Worm (Caenorhabditis elegans) whole organism, L3 larva: ENCODE data around the gene B0507.7.
A peak's percentile ranks its signal among the peaks of the same experiment; 100 is the strongest.

ENCODE experiments used
- ZK546.5 ChIP-seq: sonication (generic microtip); optimal IDR thresholded peaks from 2 replicates; lab custom pipeline; 2017; ENCODE audit warnings: missing biosample characterization, missing genetic modification characterization
- aly-2 ChIP-seq: fragments of 150-350 bp; optimal IDR thresholded peaks from 2 replicates; lab custom pipeline; 2014; ENCODE audit warnings: missing biosample characterization, missing genetic modification characterization
- ceh-16 ChIP-seq: sonication (generic microtip); optimal IDR thresholded peaks from 2 replicates; lab custom pipeline; 2017; ENCODE audit warnings: missing biosample characterization, missing genetic modification characterization
- daf-12 ChIP-seq: fragments of 150-350 bp; optimal IDR thresholded peaks from 2 replicates; lab custom pipeline; 2014; ENCODE audit warnings: missing biosample characterization, missing genetic modification reagents, missing genetic modification characterization
- egl-5 ChIP-seq: fragments of 150-350 bp; optimal IDR thresholded peaks from 2 replicates; lab custom pipeline; 2017; ENCODE audit warnings: missing biosample characterization, missing genetic modification reagents, missing genetic modification characterization, inconsistent platforms
- elt-1 ChIP-seq: fragments of 150-350 bp; optimal IDR thresholded peaks from 2 replicates; lab custom pipeline; 2014; ENCODE audit warnings: missing biosample characterization, missing genetic modification characterization
- elt-2 ChIP-seq: sonication (generic microtip); optimal IDR thresholded peaks from 2 replicates; lab custom pipeline; 2016; ENCODE audit warnings: missing genetic modification reagents, mild to moderate bottlenecking, missing genetic modification characterization, missing compliant biosample characterization
- fkh-10 ChIP-seq: sonication (generic microtip); optimal IDR thresholded peaks from 2 replicates; lab custom pipeline; 2017; ENCODE audit warnings: missing biosample characterization, missing genetic modification reagents, missing genetic modification characterization
- fkh-2 ChIP-seq: fragments of 150-350 bp; optimal IDR thresholded peaks from 2 replicates; lab custom pipeline; 2014; ENCODE audit warnings: missing biosample characterization, missing genetic modification reagents, missing genetic modification characterization
- hmg-11 ChIP-seq: sonication (generic microtip); optimal IDR thresholded peaks from 2 replicates; lab custom pipeline; 2016; ENCODE audit warnings: missing genetic modification characterization, missing compliant biosample characterization
- lin-39 ChIP-seq: fragments of 150-350 bp; optimal IDR thresholded peaks from 2 replicates; lab custom pipeline; 2018; ENCODE audit warnings: missing biosample characterization, missing genetic modification reagents, missing genetic modification characterization
- lsy-12 ChIP-seq: sonication (generic microtip); optimal IDR thresholded peaks from 2 replicates; lab custom pipeline; 2016; ENCODE audit warnings: mild to moderate bottlenecking, missing genetic modification characterization, missing compliant biosample characterization
- nfya-1 ChIP-seq: sonication (generic microtip); optimal IDR thresholded peaks from 2 replicates; lab custom pipeline; 2017; ENCODE audit warnings: missing genetic modification characterization, mild to moderate bottlenecking, missing compliant biosample characterization, antibody characterized with exemption, moderate library complexity; ENCODE audit not compliant: insufficient read depth
- nhr-11 ChIP-seq: fragments of 150-350 bp; optimal IDR thresholded peaks from 2 replicates; lab custom pipeline; 2014; ENCODE audit warnings: missing biosample characterization, missing genetic modification characterization
- nhr-12 ChIP-seq: fragments of 150-350 bp; optimal IDR thresholded peaks from 2 replicates; lab custom pipeline; 2014; ENCODE audit warnings: missing biosample characterization, missing genetic modification characterization
- nhr-23 ChIP-seq: fragments of 150-350 bp; optimal IDR thresholded peaks from 2 replicates; lab custom pipeline; 2014; ENCODE audit warnings: missing biosample characterization, missing genetic modification reagents, missing genetic modification characterization
- nhr-237 ChIP-seq: fragments of 150-350 bp; optimal IDR thresholded peaks from 2 replicates; lab custom pipeline; 2014; ENCODE audit warnings: missing biosample characterization, missing genetic modification characterization
- nhr-25 ChIP-seq: sonication (generic microtip); optimal IDR thresholded peaks from 2 replicates; lab custom pipeline; 2017; ENCODE audit warnings: missing biosample characterization, missing genetic modification characterization
- nhr-43 ChIP-seq: sonication (generic microtip); optimal IDR thresholded peaks from 2 replicates; lab custom pipeline; 2016; ENCODE audit warnings: mild to moderate bottlenecking, missing genetic modification characterization, missing compliant biosample characterization; ENCODE audit not compliant: poor library complexity, severe bottlenecking
- nhr-67 ChIP-seq: fragments of 150-350 bp; optimal IDR thresholded peaks from 2 replicates; lab custom pipeline; 2014; ENCODE audit warnings: missing biosample characterization, missing genetic modification characterization
- nhr-77 ChIP-seq: fragments of 150-350 bp; optimal IDR thresholded peaks from 2 replicates; lab custom pipeline; 2014; ENCODE audit warnings: missing biosample characterization, missing genetic modification characterization
- pha-4 ChIP-seq: fragments of 150-350 bp; optimal IDR thresholded peaks from 2 replicates; lab custom pipeline; 2014; ENCODE audit warnings: missing biosample characterization, missing genetic modification reagents, missing genetic modification characterization
- pqm-1 ChIP-seq: fragments of 150-350 bp; optimal IDR thresholded peaks from 2 replicates; lab custom pipeline; 2017; ENCODE audit warnings: missing biosample characterization, missing genetic modification characterization, inconsistent platforms
- skn-1 ChIP-seq: fragments of 150-350 bp; optimal IDR thresholded peaks from 2 replicates; lab custom pipeline; 2014; ENCODE audit warnings: missing biosample characterization, missing genetic modification characterization
- tbx-2 ChIP-seq: sonication (generic microtip); optimal IDR thresholded peaks from 2 replicates; lab custom pipeline; 2016; ENCODE audit warnings: mild to moderate bottlenecking, missing genetic modification characterization, missing compliant biosample characterization
- unc-62 ChIP-seq: fragments of 150-350 bp; sonication (generic microtip); optimal IDR thresholded peaks from 4 replicates; lab custom pipeline; 2014; ENCODE audit warnings: missing biosample characterization, missing genetic modification reagents, missing genetic modification characterization
- ztf-11 ChIP-seq: fragments of 150-350 bp; optimal IDR thresholded peaks from 2 replicates; lab custom pipeline; 2014; ENCODE audit warnings: missing biosample characterization, missing genetic modification characterization
- ztf-4 ChIP-seq: fragments of 150-350 bp; optimal IDR thresholded peaks from 2 replicates; lab custom pipeline; 2014; ENCODE audit warnings: missing biosample characterization, missing genetic modification characterization

Gene B0507.7

DNA sequence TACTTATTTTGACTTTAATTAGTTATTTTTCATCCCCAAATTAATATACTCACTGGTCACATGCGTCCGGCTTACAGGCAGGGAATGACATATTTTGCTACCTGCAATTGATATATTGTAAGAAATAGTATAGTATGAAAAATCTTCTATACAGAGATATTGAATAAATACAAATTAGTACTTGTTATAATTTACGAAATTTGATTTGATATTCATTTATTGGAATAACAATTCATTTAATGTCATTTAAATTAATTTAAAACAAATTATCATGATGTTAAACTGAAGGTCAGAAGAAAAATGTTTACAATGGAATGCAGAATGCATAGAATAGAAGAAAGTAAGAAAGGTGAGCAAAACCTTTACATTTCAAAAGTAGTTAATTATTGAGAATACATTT is at the start of gene B0507.7:
TSS of gene B0507.7 (minus strand) at position 101 of the 400 bp plus-strand sequence.
- no peak for TF ChIP-seq nhr-77 (tag; lab: Kevin White, UChicago)
- TF ChIP-seq nhr-237 (tag; lab: Kevin White, UChicago) = no peak
- TF ChIP-seq tbx-2 (tag; lab: Kevin White, UChicago) = no peak
- TF ChIP-seq nfya-1 (tag; lab: Kevin White, UChicago) = no peak
- no peak for TF ChIP-seq nhr-23 (tag; lab: Kevin White, UChicago)
- TF ChIP-seq, all 47 proteins: peak for 0

DNA sequence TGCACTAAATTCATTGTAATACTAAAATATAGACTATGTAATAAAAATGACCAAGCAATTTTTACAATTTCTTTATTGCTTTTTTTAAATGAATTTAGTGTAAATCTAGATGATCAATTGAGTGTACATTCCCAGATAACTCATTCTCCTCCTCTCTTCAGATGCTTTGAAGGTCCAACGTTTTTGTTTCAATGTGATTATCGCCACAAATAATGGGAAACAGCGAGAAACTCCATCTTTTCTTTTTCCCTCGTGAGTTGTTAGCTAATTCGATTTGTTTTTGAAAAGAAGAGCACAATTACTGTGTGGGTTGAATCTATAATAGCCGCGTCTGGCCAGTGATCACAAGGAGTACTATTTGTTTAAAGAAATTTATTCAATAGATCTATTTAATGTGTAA is 46.5 kb upstream of the B0507.7 start:
- no peak for TF ChIP-seq nhr-77 (tag; lab: Kevin White, UChicago)
- peak; percentile 3 for TF ChIP-seq tbx-2 (tag; lab: Kevin White, UChicago)
- TF ChIP-seq, all 47 proteins: peak for 1

DNA sequence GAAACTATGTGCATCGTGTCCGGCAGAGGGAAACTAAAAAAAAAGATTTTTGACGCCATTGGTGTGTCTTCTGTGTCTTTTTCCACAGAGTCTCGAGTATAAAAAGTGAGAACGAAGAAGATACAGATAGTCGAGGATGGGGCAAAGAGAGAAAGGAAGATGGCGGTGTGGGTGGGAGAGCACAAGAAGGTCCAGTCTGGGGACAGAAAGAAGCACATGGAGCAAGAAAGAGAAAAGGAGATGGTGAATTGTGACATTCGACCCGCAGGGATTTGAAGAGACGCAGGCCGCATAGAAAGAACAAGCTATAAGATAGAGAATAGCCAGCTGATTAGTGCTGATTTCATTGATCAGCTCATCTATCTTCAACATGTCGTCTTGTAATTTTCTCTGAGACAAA is 43.7 kb upstream of the B0507.7 start:
- TF ChIP-seq lsy-12 (no peak), nhr-43 (no peak), hmg-11 (peak; percentile 8), unc-62 (GFP tag; lab: Kevin White, UChicago) (peak; percentile 3), lin-39 (tag; lab: Kevin White, UChicago) (peak; percentile 48), aly-2 (tag; lab: Kevin White, UChicago) (no peak), ztf-11 (no peak)

DNA sequence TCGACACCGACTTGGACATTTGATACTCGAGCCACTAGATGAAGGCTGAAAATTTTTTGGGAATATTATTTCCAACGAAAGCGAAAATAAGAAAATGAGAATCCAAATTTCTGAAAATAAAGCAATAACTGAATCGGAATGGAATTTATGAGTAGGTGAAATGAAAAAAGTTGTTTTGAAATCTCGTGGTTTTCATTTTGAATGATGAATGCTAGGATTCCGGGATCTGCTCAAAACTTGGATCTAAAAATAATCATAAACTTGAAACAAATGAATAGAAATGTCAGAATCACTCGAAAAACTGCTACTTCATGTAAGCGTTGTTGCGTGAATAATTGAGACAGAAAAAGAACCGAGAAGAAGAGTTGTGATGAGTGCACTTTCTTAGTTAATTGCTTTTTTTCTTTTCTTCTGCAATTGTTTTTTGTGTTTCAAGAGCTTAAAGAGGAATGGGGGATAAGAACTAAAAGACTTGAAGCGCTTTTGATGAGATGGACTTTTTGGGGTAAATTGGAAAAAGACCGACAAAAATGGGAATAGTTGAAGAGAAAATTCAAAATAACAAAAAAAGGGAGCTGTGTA is 42.6 kb upstream of the B0507.7 start, which contains the start of gene magu-2:
TSS of gene magu-2 (minus strand) at position 51 of the 582 bp plus-strand sequence.
- TF ChIP-seq ztf-4 (tag; lab: Kevin White, UChicago) = no peak
- TF ChIP-seq fkh-10 (GFP tag; lab: Kevin White, UChicago) = peak; percentile 32

DNA sequence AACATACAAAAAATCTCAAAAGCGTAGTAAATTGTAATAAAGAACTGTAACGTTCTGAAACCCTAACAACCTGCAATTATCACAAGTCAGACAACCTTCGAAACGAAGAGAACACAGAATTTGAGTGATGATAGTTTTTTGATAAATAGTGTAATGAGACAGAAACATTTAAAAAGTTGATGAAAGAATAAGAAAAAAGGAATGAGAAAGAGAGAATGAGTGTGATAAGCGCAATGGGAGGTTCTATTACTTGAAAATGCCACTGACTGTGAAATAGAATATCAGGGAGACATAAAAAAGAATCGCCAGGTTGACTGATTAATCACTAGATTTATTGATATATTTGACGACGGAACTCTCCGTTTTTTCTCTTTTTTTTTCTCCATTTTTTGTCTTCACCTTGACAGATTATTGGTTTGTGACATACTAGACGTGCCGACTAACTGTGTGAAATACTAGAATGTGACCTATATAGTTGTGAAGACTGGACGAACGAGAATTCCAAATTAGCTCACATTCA is 40.8 kb upstream of the B0507.7 start:
- TF ChIP-seq nhr-67 (tag; lab: Kevin White, UChicago) (no peak), nhr-25 (tag; lab: Kevin White, UChicago) (peak; percentile 29), elt-2 (peak; percentile 21), ztf-11 (no peak)

DNA sequence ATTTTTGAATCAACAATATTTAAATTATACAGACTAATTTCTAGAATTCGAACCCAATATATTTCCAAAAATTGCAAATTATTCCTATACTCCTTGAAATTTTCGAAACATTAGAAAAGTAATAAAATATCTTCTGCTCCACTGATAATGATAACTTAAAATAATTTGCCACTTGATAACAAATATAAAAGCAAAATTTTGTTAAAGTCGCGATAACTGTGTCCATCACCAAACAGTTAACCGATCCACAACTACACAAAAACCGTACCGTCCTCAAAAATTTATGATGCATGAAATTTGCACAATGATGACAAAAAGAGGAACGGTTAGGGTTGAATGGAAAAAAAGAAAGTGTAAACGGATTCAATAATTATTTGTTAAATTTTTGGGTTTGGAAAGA is 40.0 kb upstream of the B0507.7 start:
- TF ChIP-seq skn-1 (tag; lab: Kevin White, UChicago) = no peak
- TF ChIP-seq elt-1 (tag; lab: Kevin White, UChicago) = no peak
- no peak for TF ChIP-seq ceh-16 (tag; lab: Kevin White, UChicago)
- no peak for TF ChIP-seq fkh-10 (GFP tag; lab: Kevin White, UChicago)
- TF ChIP-seq nhr-11 = no peak
- TF ChIP-seq hmg-11 = no peak
- peak; percentile 8 for TF ChIP-seq elt-2
- TF ChIP-seq lsy-12 = no peak
- no peak for TF ChIP-seq ZK546.5 (tag; lab: Kevin White, UChicago)

- TF ChIP-seq fkh-2 (tag; lab: Kevin White, UChicago) = no peak
- no peak for TF ChIP-seq egl-5 (tag; lab: Kevin White, UChicago)
- peak; percentile 44 for TF ChIP-seq pha-4 (tag; lab: Kevin White, UChicago)
- TF ChIP-seq, all 47 proteins: peak for 1
Observed at ce11 chrV:8796889-8797288, 38.4 kb upstream of the B0507.7 start.

- peak; percentile 25 for TF ChIP-seq elt-2
- TF ChIP-seq fkh-10 (GFP tag; lab: Kevin White, UChicago) = no peak
Observed at ce11 chrV:8796246-8796645, 37.7 kb upstream of the B0507.7 start.

- no peak for TF ChIP-seq daf-12 (tag; lab: Kevin White, UChicago)
- TF ChIP-seq nhr-12 (tag; lab: Kevin White, UChicago) = no peak
- peak; percentile 86 for TF ChIP-seq pqm-1 (tag; lab: Kevin White, UChicago)
- peak; percentile 53 for TF ChIP-seq elt-2
Observed at ce11 chrV:8795499-8795898, 37.0 kb upstream of the B0507.7 start.
